Fruit fly (Drosophila melanogaster) whole organism, prepupa: Measurements from ENCODE around the gene CG6231.

Experiments used
- CG10631 ChIP-seq: fragments of 200-800 bp; sonication (Bioruptor generic); optimal IDR thresholded peaks from 2 replicates; lab custom pipeline; 2016; ENCODE audit warnings: missing biosample characterization, missing genetic modification characterization
- CG11762 ChIP-seq: fragments of 200-800 bp; sonication (Bioruptor generic); optimal IDR thresholded peaks from 3 replicates; lab custom pipeline; 2016; ENCODE audit warnings: missing biosample characterization, missing genetic modification characterization; ENCODE audit not compliant: insufficient read depth
- CG3032 ChIP-seq: fragments of 200-800 bp; optimal IDR thresholded peaks from 2 replicates; lab custom pipeline; 2019; ENCODE audit warnings: missing biosample characterization, mild to moderate bottlenecking, missing genetic modification characterization, moderate library complexity
- CG6792 ChIP-seq: fragments of 200-800 bp; sonication (Bioruptor generic); optimal IDR thresholded peaks from 3 replicates; lab custom pipeline; 2016; ENCODE audit warnings: missing biosample characterization, missing genetic modification characterization
- CG6854 ChIP-seq: fragments of 200-800 bp; sonication (Bioruptor generic); optimal IDR thresholded peaks from 2 replicates; lab custom pipeline; 2017; ENCODE audit warnings: missing biosample characterization, mild to moderate bottlenecking, missing genetic modification characterization
- CG9139 ChIP-seq: fragments of 200-800 bp; sonication (Bioruptor generic); optimal IDR thresholded peaks from 3 replicates; lab custom pipeline; 2017; ENCODE audit warnings: missing biosample characterization, mild to moderate bottlenecking, missing genetic modification characterization
- Ets96B ChIP-seq: fragments of 200-800 bp; optimal IDR thresholded peaks from 2 replicates; lab custom pipeline; 2019; ENCODE audit warnings: missing biosample characterization, mild to moderate bottlenecking, missing genetic modification characterization, moderate library complexity
- Lpt ChIP-seq: fragments of 200-800 bp; sonication (Bioruptor generic); optimal IDR thresholded peaks from 3 replicates; lab custom pipeline; 2016; ENCODE audit warnings: missing biosample characterization, missing genetic modification characterization
- Met ChIP-seq: fragments of 200-800 bp; sonication (Bioruptor generic); optimal IDR thresholded peaks from 3 replicates; lab custom pipeline; 2016; ENCODE audit warnings: missing biosample characterization, missing genetic modification characterization
- Smox ChIP-seq: fragments of 200-800 bp; sonication (Bioruptor generic); optimal IDR thresholded peaks from 3 replicates; lab custom pipeline; 2016; ENCODE audit warnings: missing biosample characterization, missing genetic modification characterization
- Sox102F ChIP-seq: fragments of 200-800 bp; sonication (Bioruptor generic); optimal IDR thresholded peaks from 2 replicates; lab custom pipeline; 2016; ENCODE audit warnings: missing biosample characterization, mild to moderate bottlenecking, missing genetic modification characterization
- Sox15 ChIP-seq: fragments of 200-800 bp; sonication (Bioruptor generic); optimal IDR thresholded peaks from 3 replicates; lab custom pipeline; 2016; ENCODE audit warnings: missing biosample characterization, missing genetic modification characterization
- fkh ChIP-seq: fragments of 200-800 bp; sonication (Bioruptor generic); optimal IDR thresholded peaks from 3 replicates; lab custom pipeline; 2017; ENCODE audit warnings: missing biosample characterization, mild to moderate bottlenecking, missing genetic modification characterization, moderate library complexity

DNA sequence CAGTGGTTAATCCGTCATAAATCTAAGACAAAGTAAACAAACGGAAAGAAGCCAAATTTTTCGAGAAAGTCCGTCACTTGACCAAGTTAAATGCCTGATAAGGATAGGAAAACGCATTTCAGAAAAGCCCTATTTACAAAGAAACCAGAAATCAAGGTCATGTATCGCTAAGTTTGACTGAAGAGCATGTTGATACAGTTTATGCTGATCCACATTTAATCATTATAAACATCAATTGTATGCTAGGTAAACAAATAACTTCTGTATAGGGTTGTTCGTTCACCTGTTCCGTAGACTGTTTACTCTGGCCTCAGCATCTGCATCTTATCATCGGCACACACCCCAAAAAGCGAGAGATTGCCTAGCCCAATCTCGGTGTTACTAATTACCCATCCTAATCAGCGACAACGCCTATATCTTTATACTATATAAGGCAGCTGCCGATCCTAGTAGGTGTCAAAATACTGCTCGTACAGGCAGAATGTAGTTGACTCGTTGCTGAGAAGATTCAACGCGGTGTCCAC lies 19.5 kb downstream of the CG6231 start, which contains the start of gene CG16727:
- TF ChIP-seq Ets96B (no peak), CG9139 (no peak), CG3032 (tag; lab: Kevin White, UChicago) (no peak), CG11762 (no peak), Met (GFP tag; lab: Kevin White, UChicago) (no peak), CG6854 (no peak), CG6792 (no peak), CG10631 (GFP tag; lab: Kevin White, UChicago) (no peak), Sox15 (no peak), Sox102F (GFP tag; lab: Kevin White, UChicago) (no peak), Lpt (GFP tag; lab: Kevin White, UChicago) (no peak), Smox (no peak), fkh (peak; percentile 77)
